Worm (Caenorhabditis elegans) whole organism, late embryonic: ENCODE measurements around the gene sax-3.

Experiments
- Y22D7AL.16 ChIP-seq: sonication (generic microtip); optimal IDR thresholded peaks from 2 replicates; lab custom pipeline; 2016; ENCODE audit warnings: missing genetic modification characterization, missing compliant biosample characterization
- ama-1 ChIP-seq: fragments of 150-350 bp; optimal IDR thresholded peaks from 2 replicates; lab custom pipeline; 2014
- ceh-45 ChIP-seq: fragments of 200-800 bp; sonication (Bioruptor generic); IDR thresholded peaks from 2 replicates; pipeline ENCODE4 v1.3.6; 2022; ENCODE audit warnings: missing genetic modification reagents, missing genetic modification characterization, missing compliant biosample characterization
- ceh-48 ChIP-seq: sonication (generic microtip); optimal IDR thresholded peaks from 2 replicates; lab custom pipeline; 2016; ENCODE audit warnings: missing genetic modification characterization, inconsistent platforms, missing compliant biosample characterization
- hlh-13 ChIP-seq: fragments of 200-800 bp; sonication (Bioruptor generic); optimal IDR thresholded peaks from 2 replicates; lab custom pipeline; 2018; ENCODE audit warnings: mild to moderate bottlenecking, missing genetic modification characterization, missing compliant biosample characterization
- nhr-11 ChIP-seq: fragments of 150-350 bp; optimal IDR thresholded peaks from 2 replicates; lab custom pipeline; 2014; ENCODE audit warnings: missing biosample characterization, missing genetic modification characterization
- nhr-232 ChIP-seq: sonication (generic microtip); optimal IDR thresholded peaks from 2 replicates; lab custom pipeline; 2016; ENCODE audit warnings: missing genetic modification characterization, missing compliant biosample characterization
- rnt-1 ChIP-seq: sonication (generic microtip); optimal IDR thresholded peaks from 2 replicates; lab custom pipeline; 2016; ENCODE audit warnings: missing genetic modification characterization, missing compliant biosample characterization
- tbx-2 ChIP-seq: sonication (generic microtip); optimal IDR thresholded peaks from 2 replicates; lab custom pipeline; 2016; ENCODE audit warnings: missing genetic modification characterization, missing compliant biosample characterization
- unc-42 ChIP-seq: sonication (generic microtip); optimal IDR thresholded peaks from 2 replicates; lab custom pipeline; 2016; ENCODE audit warnings: missing genotype, missing genetic modification characterization, missing compliant biosample characterization

DNA sequence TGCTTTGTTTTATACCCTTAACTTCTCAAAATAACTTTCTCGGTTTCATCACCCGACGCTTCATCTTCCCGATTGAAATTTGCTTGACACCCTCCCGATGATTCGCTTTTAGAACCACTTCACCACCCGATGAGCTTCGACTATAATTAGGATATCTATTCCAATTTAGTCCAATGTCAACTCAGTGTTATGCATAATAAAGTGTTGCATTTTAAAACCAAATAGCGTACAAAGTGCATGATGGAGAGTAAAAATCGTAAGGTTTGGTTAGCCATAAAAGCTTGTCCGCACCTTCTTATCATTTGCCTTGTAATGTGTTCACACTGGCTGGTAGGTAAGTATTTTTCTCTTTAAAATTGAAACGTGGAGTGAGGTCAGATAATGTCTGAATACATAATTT lies 33.2 kb upstream of the sax-3 start, which contains the start of gene C12D12.1:
- TF ChIP-seq hlh-13 (GFP tag; lab: Kevin White, UChicago) (no peak), ceh-48 (tag; lab: Kevin White, UChicago) (no peak), nhr-232 (tag; lab: Kevin White, UChicago) (no peak), ama-1 (lab: Kevin White, UChicago) (no peak), Y22D7AL.16 (tag; lab: Kevin White, UChicago) (no peak), ceh-45 (GFP tag; lab: Robert Waterston, UW) (no peak), unc-42 (tag; lab: Kevin White, UChicago) (no peak), rnt-1 (tag; lab: Kevin White, UChicago) (no peak), tbx-2 (tag; lab: Kevin White, UChicago) (no peak), nhr-11 (no peak)
